Fruit fly (Drosophila melanogaster) whole organism, embryonic: Measurements from ENCODE around the gene kkv.

Source experiments
- CG15073 ChIP-seq: fragments of 200-800 bp; sonication (Bioruptor generic); optimal IDR thresholded peaks from 2 replicates; lab custom pipeline; 2016; ENCODE audit warnings: missing biosample characterization, missing genetic modification characterization
- CG15479 ChIP-seq: fragments of 200-800 bp; sonication (Bioruptor generic); optimal IDR thresholded peaks from 3 replicates; lab custom pipeline; 2019; ENCODE audit warnings: missing biosample characterization, mild to moderate bottlenecking, missing genetic modification characterization, moderate library complexity
- CG15514 ChIP-seq: fragments of 200-800 bp; sonication (Bioruptor generic); optimal IDR thresholded peaks from 3 replicates; lab custom pipeline; 2017; ENCODE audit warnings: missing biosample characterization, missing genetic modification characterization, mild to moderate bottlenecking, moderate library complexity, missing genetic modification reagents
- CG15696 ChIP-seq: fragments of 200-800 bp; sonication (Bioruptor generic); optimal IDR thresholded peaks from 2 replicates; lab custom pipeline; 2019; ENCODE audit warnings: missing biosample characterization, mild to moderate bottlenecking, missing genetic modification characterization, moderate library complexity
- CG16815 ChIP-seq: fragments of 200-800 bp; sonication (Bioruptor generic); optimal IDR thresholded peaks from 3 replicates; lab custom pipeline; 2017; ENCODE audit warnings: missing biosample characterization, mild to moderate bottlenecking, missing genetic modification characterization
- CG17568 ChIP-seq: fragments of 200-800 bp; sonication (Bioruptor generic); optimal IDR thresholded peaks from 2 replicates; lab custom pipeline; 2018; ENCODE audit warnings: missing biosample characterization, mild to moderate bottlenecking, missing genetic modification characterization, moderate library complexity
- CG18011 ChIP-seq: fragments of 200-800 bp; sonication (Bioruptor generic); optimal IDR thresholded peaks from 2 replicates; lab custom pipeline; 2017; ENCODE audit warnings: missing biosample characterization, missing genetic modification characterization, mild to moderate bottlenecking, moderate library complexity, missing genotype
- CG2120 ChIP-seq: fragments of 200-800 bp; sonication (Bioruptor generic); optimal IDR thresholded peaks from 3 replicates; lab custom pipeline; 2016; ENCODE audit warnings: missing biosample characterization, missing genetic modification characterization
- CG2889 ChIP-seq: fragments of 200-800 bp; sonication (Bioruptor generic); IDR thresholded peaks from 3 replicates; pipeline ENCODE4 v1.3.6; 2022; ENCODE audit warnings: missing biosample characterization, missing genetic modification characterization
- CG30020 ChIP-seq: fragments of 200-800 bp; optimal IDR thresholded peaks from 2 replicates; lab custom pipeline; 2019; ENCODE audit warnings: missing biosample characterization, mild to moderate bottlenecking, missing genetic modification characterization, moderate library complexity
- CG30403 ChIP-seq: fragments of 200-800 bp; sonication (Bioruptor generic); optimal IDR thresholded peaks from 3 replicates; lab custom pipeline; 2016; ENCODE audit warnings: missing biosample characterization, missing genetic modification characterization
- CG31388 ChIP-seq: fragments of 200-800 bp; sonication (Bioruptor generic); optimal IDR thresholded peaks from 2 replicates; lab custom pipeline; 2016; ENCODE audit warnings: missing biosample characterization, missing genetic modification characterization
- CG31441 ChIP-seq: fragments of 200-800 bp; sonication (Bioruptor generic); IDR thresholded peaks from 2 replicates; pipeline ENCODE4 v1.3.6; 2022; ENCODE audit warnings: missing biosample characterization, missing genetic modification characterization
- CG34376 ChIP-seq: fragments of 200-800 bp; sonication (Bioruptor generic); optimal IDR thresholded peaks from 2 replicates; lab custom pipeline; 2018; ENCODE audit warnings: missing biosample characterization, mild to moderate bottlenecking, missing genetic modification characterization
- CG4282 ChIP-seq: fragments of 200-800 bp; sonication (Bioruptor generic); optimal IDR thresholded peaks from 2 replicates; lab custom pipeline; 2016; ENCODE audit warnings: missing biosample characterization, missing genetic modification characterization
- CG6654 ChIP-seq: fragments of 200-800 bp; sonication (Bioruptor generic); optimal IDR thresholded peaks from 2 replicates; lab custom pipeline; 2017; ENCODE audit warnings: missing biosample characterization, mild to moderate bottlenecking, missing genetic modification characterization
- CG7963 ChIP-seq: fragments of 200-800 bp; sonication (Bioruptor generic); IDR thresholded peaks from 3 replicates; pipeline ENCODE4 v1.3.6; 2022; ENCODE audit warnings: missing biosample characterization, missing genetic modification characterization; ENCODE audit not compliant: partially characterized antibody
- CG8944 ChIP-seq: fragments of 200-800 bp; sonication (Bioruptor generic); optimal IDR thresholded peaks from 3 replicates; lab custom pipeline; 2016; ENCODE audit warnings: missing biosample characterization, missing genetic modification characterization
- D19A ChIP-seq: fragments of 200-800 bp; optimal IDR thresholded peaks from 3 replicates; lab custom pipeline; 2019; ENCODE audit warnings: missing biosample characterization, mild to moderate bottlenecking, missing genetic modification characterization, moderate library complexity
- Dek ChIP-seq: fragments of 200-800 bp; sonication (Bioruptor generic); optimal IDR thresholded peaks from 3 replicates; lab custom pipeline; 2019; ENCODE audit warnings: missing biosample characterization, mild to moderate bottlenecking, missing genetic modification characterization, moderate library complexity
- Dip2 ChIP-seq: fragments of 200-800 bp; sonication (Bioruptor generic); IDR thresholded peaks from 2 replicates; pipeline ENCODE4 v1.3.6; 2022; ENCODE audit warnings: missing biosample characterization, missing genetic modification characterization
- Drgx ChIP-seq: fragments of 200-800 bp; sonication (Bioruptor generic); IDR thresholded peaks from 2 replicates; pipeline ENCODE4 v1.3.6; 2022; ENCODE audit warnings: missing biosample characterization, missing genetic modification characterization
- HLH54F ChIP-seq: fragments of 200-800 bp; sonication (Bioruptor generic); optimal IDR thresholded peaks from 3 replicates; lab custom pipeline; 2016; ENCODE audit warnings: missing biosample characterization, missing genetic modification characterization
- Hsf ChIP-seq: fragments of 200-800 bp; sonication (Bioruptor generic); optimal IDR thresholded peaks from 3 replicates; lab custom pipeline; 2016; ENCODE audit warnings: missing biosample characterization, missing genetic modification characterization
- Max ChIP-seq: fragments of 200-800 bp; sonication (Bioruptor generic); optimal IDR thresholded peaks from 2 replicates; lab custom pipeline; 2016; ENCODE audit warnings: missing biosample characterization, mild to moderate bottlenecking, missing genetic modification characterization
- Mrtf ChIP-seq: fragments of 200-800 bp; sonication (Bioruptor generic); IDR thresholded peaks from 3 replicates; pipeline ENCODE4 v1.3.6; 2022; ENCODE audit warnings: missing biosample characterization, missing genetic modification characterization
- Neu2 ChIP-seq: fragments of 200-800 bp; sonication (Bioruptor generic); optimal IDR thresholded peaks from 3 replicates; lab custom pipeline; 2016; ENCODE audit warnings: missing biosample characterization, missing genetic modification characterization, borderline replicate concordance
- Nf-YA ChIP-seq: fragments of 200-800 bp; sonication (Bioruptor generic); IDR thresholded peaks from 2 replicates; pipeline ENCODE4 v1.3.6; 2022; ENCODE audit warnings: missing biosample characterization, missing genetic modification characterization
- Ravus ChIP-seq: fragments of 200-800 bp; sonication (Bioruptor generic); IDR thresholded peaks from 2 replicates; pipeline ENCODE4 v1.3.6; 2022; ENCODE audit warnings: missing biosample characterization, missing genetic modification characterization
- Spps ChIP-seq: fragments of 200-800 bp; sonication (Bioruptor generic); optimal IDR thresholded peaks from 2 replicates; lab custom pipeline; 2018; ENCODE audit warnings: missing biosample characterization, mild to moderate bottlenecking, missing genetic modification characterization
- Stat92E ChIP-seq, 3 experiments: fragments of >200 bp in 2 of 3; fragments of 200-800 bp in 1 of 3; sonication (Bioruptor generic) in 1 of 3; optimal IDR thresholded peaks; 2 replicates each; lab custom pipeline; 2017 to 2019; ENCODE audit warnings: missing biosample characterization in 3 of 3, missing genetic modification characterization in 3 of 3, mild to moderate bottlenecking in 1 of 3, moderate library complexity in 1 of 3
- al ChIP-seq: fragments of 200-800 bp; sonication (Bioruptor generic); IDR thresholded peaks from 2 replicates; pipeline ENCODE4 v1.3.6; 2022; ENCODE audit warnings: missing biosample characterization, missing genetic modification characterization
- dati ChIP-seq: fragments of 200-800 bp; sonication (Bioruptor generic); IDR thresholded peaks from 2 replicates; pipeline ENCODE4 v1.3.6; 2022; ENCODE audit warnings: missing biosample characterization, missing genetic modification characterization
- eyg ChIP-seq: fragments of 200-800 bp; sonication (Bioruptor generic); optimal IDR thresholded peaks from 3 replicates; lab custom pipeline; 2016; ENCODE audit warnings: missing biosample characterization, missing genetic modification characterization
- grau ChIP-seq: fragments of 200-800 bp; optimal IDR thresholded peaks from 3 replicates; lab custom pipeline; 2019; ENCODE audit warnings: missing biosample characterization, mild to moderate bottlenecking, missing genetic modification characterization, moderate library complexity
- ham ChIP-seq: fragments of 200-800 bp; sonication (Bioruptor generic); IDR thresholded peaks from 2 replicates; pipeline ENCODE4 v1.3.6; 2022; ENCODE audit warnings: missing biosample characterization, missing genetic modification characterization
- hkb ChIP-seq, 2 experiments: fragments of 200-800 bp in 1 of 2; fragments of >200 bp in 1 of 2; sonication (Bioruptor generic) in 1 of 2; IDR thresholded peaks in 1 of 2; optimal IDR thresholded peaks in 1 of 2; 2 replicates each; pipeline versions ENCODE4 v1.3.6 to Lab custom; 2017 to 2022; ENCODE audit warnings: missing biosample characterization in 1 of 2, missing genetic modification characterization in 1 of 2
- oc ChIP-seq: fragments of 200-800 bp; sonication (Bioruptor generic); optimal IDR thresholded peaks from 2 replicates; lab custom pipeline; 2018; ENCODE audit warnings: missing biosample characterization, mild to moderate bottlenecking, missing genetic modification characterization, moderate library complexity
- onecut ChIP-seq: fragments of 200-800 bp; sonication (Bioruptor generic); IDR thresholded peaks from 2 replicates; pipeline ENCODE4 v1.3.6; 2022; ENCODE audit warnings: missing biosample characterization, missing genetic modification characterization
- otp ChIP-seq: fragments of 200-800 bp; sonication (Bioruptor generic); IDR thresholded peaks from 3 replicates; pipeline ENCODE4, ENCODE4 v1.3.6; 2022; ENCODE audit warnings: missing biosample characterization, missing genetic modification characterization
- pb ChIP-seq: fragments of 200-800 bp; sonication (Bioruptor generic); optimal IDR thresholded peaks from 3 replicates; lab custom pipeline; 2016; ENCODE audit warnings: missing biosample characterization, missing genetic modification characterization
- prd ChIP-seq, 3 experiments: fragments of >200 bp in 2 of 3; fragments of 200-800 bp in 1 of 3; sonication (Bioruptor generic) in 1 of 3; optimal IDR thresholded peaks in 2 of 3; IDR thresholded peaks in 1 of 3; 2 replicates in 2 of 3; 3 replicates in 1 of 3; pipeline versions ENCODE4 v1.3.6 to Lab custom; 2017 to 2022; ENCODE audit warnings: missing biosample characterization in 1 of 3, missing genetic modification characterization in 1 of 3
- pzg ChIP-seq: fragments of 200-800 bp; sonication (Bioruptor generic); optimal IDR thresholded peaks from 3 replicates; lab custom pipeline; 2018; ENCODE audit warnings: missing biosample characterization, mild to moderate bottlenecking, missing genetic modification characterization, moderate library complexity
- sc ChIP-seq, 3 experiments: fragments of >200 bp in 2 of 3; fragments of 200-800 bp in 1 of 3; sonication (Bioruptor generic) in 1 of 3; optimal IDR thresholded peaks; 2 replicates in 2 of 3; 3 replicates in 1 of 3; lab custom pipeline; 2017; ENCODE audit warnings: mild to moderate bottlenecking in 1 of 3, missing biosample characterization in 1 of 3, missing genetic modification characterization in 1 of 3, missing genetic modification reagents in 1 of 3
- sima ChIP-seq: fragments of 200-800 bp; sonication (Bioruptor generic); optimal IDR thresholded peaks from 2 replicates; lab custom pipeline; 2016; ENCODE audit warnings: missing biosample characterization, missing genetic modification characterization
- trem ChIP-seq: fragments of 200-800 bp; optimal IDR thresholded peaks from 3 replicates; lab custom pipeline; 2019; ENCODE audit warnings: missing biosample characterization, mild to moderate bottlenecking, missing genetic modification characterization, moderate library complexity
- twi ChIP-seq: fragments of 200-800 bp; optimal IDR thresholded peaks from 2 replicates; lab custom pipeline; 2019; ENCODE audit warnings: missing biosample characterization, mild to moderate bottlenecking, missing genetic modification characterization, moderate library complexity
- vnd ChIP-seq: fragments of 200-800 bp; sonication (Bioruptor generic); IDR thresholded peaks from 3 replicates; pipeline ENCODE4 v1.3.6; 2022; ENCODE audit warnings: missing biosample characterization, missing genetic modification characterization; ENCODE audit not compliant: partially characterized antibody

Gene kkv

DNA sequence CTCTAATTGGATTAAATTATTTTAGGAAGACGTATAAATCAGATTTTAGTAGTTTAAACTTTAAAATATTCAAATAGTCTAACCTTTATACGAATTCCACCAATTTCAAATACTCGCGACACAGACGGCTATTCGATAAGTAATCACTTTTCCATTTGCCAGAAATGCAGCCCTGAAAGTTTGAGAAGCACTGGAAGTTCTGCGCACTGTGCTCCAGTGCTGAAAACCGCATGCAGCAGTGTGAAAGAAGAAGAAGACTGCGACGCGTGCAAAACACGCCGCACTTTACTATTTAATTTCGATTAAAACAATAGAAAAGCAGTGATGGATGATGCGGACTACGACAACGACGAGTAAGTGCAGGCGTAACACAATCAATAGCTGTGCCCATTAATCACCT lies 21.1 kb downstream of the kkv start, which contains the start of gene Polr2F (continued):
- TF ChIP-seq Dip2 (GFP tag; lab: Robert Waterston, UW) (no peak), prd (optimal IDR thresholded peaks at IDR 0.05; lab: Kevin White, UChicago) (no peak), prd (GFP tag; IDR thresholded peaks at IDR 0.05; lab: Robert Waterston, UW) (peak; percentile 78), Drgx (peak; percentile 63), HLH54F (GFP tag; lab: Kevin White, UChicago) (peak; percentile 96), Dek (tag; lab: Kevin White, UChicago) (peak; percentile 79), Stat92E (GFP tag; optimal IDR thresholded peaks at IDR 0.05; lab: Kevin White, UChicago) (peak in 1 of 3 experiments; percentile 74), CG8944 (GFP tag; lab: Kevin White, UChicago) (peak; percentile 92), CG2889 (peak; percentile 64; the same call in 2 of the 3 replicates), CG15073 (GFP tag; lab: Kevin White, UChicago) (no peak), CG30403 (GFP tag; lab: Kevin White, UChicago) (peak; percentile 89), CG15696 (tag; lab: Kevin White, UChicago) (peak; percentile 67), hkb (optimal IDR thresholded peaks at IDR 0.05; lab: Kevin White, UChicago) (no peak), hkb (GFP tag; IDR thresholded peaks at IDR 0.05; lab: Robert Waterston, UW) (peak; percentile 73), twi (tag; lab: Kevin White, UChicago) (peak; percentile 63), Max (GFP tag; lab: Kevin White, UChicago) (peak; percentile 95), sima (GFP tag; lab: Kevin White, UChicago) (peak; percentile 63), CG4282 (GFP tag; lab: Kevin White, UChicago) (peak; percentile 89), Ravus (GFP tag; lab: Robert Waterston, UW) (no peak), Nf-YA (no peak), CG2120 (peak; percentile 97), grau (tag; lab: Kevin White, UChicago) (peak; percentile 76), CG17568 (GFP tag; lab: Kevin White, UChicago) (no peak), trem (tag; lab: Kevin White, UChicago) (peak; percentile 63), vnd (GFP tag; lab: Robert Waterston, UW) (no peak), Spps (tag; lab: Kevin White, UChicago) (no peak), dati (peak; percentile 7; the same call in 1 of the 2 replicates), ham (peak; percentile 43; the same call in 1 of the 2 replicates), al (GFP tag; lab: Robert Waterston, UW) (peak; percentile 65), Mrtf (GFP tag; lab: Robert Waterston, UW) (peak; percentile 54; the same call in 2 of the 3 replicates), eyg (peak; percentile 82), pb (GFP tag; lab: Kevin White, UChicago) (peak; percentile 86), CG15479 (GFP tag; lab: Kevin White, UChicago) (no peak), otp (peak; percentile 37; the same call in 1 of the 3 replicates), D19A (peak; percentile 42), pzg (GFP tag; lab: Kevin White, UChicago) (peak; percentile 98), oc (peak; percentile 46), Neu2 (GFP tag; lab: Kevin White, UChicago) (peak; percentile 20), CG30020 (peak; percentile 62), CG16815 (GFP tag; lab: Kevin White, UChicago) (peak; percentile 73), Hsf (peak; percentile 92), CG31388 (GFP tag; lab: Kevin White, UChicago) (peak; percentile 60), CG18011 (GFP tag; lab: Kevin White, UChicago) (peak; percentile 54), CG31441 (GFP tag; lab: Robert Waterston, UW) (peak; percentile 60), CG34376 (peak; percentile 81), CG15514 (GFP tag; lab: Kevin White, UChicago) (peak; percentile 89), CG7963 (GFP tag; lab: Robert Waterston, UW) (peak; percentile 41; the same call in 1 of the 3 replicates), CG6654 (GFP tag; lab: Kevin White, UChicago) (peak; percentile 100), sc (optimal IDR thresholded peaks at IDR 0.05; lab: Kevin White, UChicago) (no peak), sc (GFP tag; optimal IDR thresholded peaks at IDR 0.05; lab: Kevin White, UChicago) (no peak), onecut (GFP tag; lab: Robert Waterston, UW) (peak; percentile 57)
